Fruit fly (Drosophila melanogaster): ENCODE data around the gene CG14694.

The CG14694 gene

dm6 chr3R:10875515-10876434 is 16.2 kb upstream of the CG14694 start, which contains the start of gene Sodh2:
Gene Sodh2, plus strand, starts transcription at chr3R:10876384.
- TF ChIP-seq CG8478 (optimal IDR thresholded peaks at IDR 0.05) (no peak), CTCF (optimal IDR thresholded peaks at IDR 0.05) (no peak)

DNA sequence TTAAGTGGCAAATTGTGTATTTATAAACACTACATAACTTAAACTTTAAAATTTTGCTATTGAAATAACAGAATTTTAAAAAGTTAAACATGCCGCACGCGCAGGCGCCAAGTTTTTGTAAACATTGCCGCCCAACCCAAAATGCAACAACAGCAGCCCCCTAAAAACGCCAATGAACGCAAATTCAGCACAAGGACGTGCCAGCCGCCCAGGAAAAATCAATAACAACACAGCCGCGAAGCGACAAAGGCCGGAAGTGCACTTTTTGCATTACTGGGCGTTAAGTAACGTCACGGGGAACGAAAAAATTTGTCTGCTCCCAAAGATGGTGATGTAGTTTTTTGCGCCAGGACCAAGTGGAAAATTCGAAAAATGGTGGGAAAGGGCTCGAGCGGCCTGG is 13.2 kb upstream of the CG14694 start, which contains the start of gene CG4596:
Gene CG4596 (plus strand): TSS at position 219 of the 400 bp plus-strand sequence.
- TF ChIP-seq CTCF (optimal IDR thresholded peaks at IDR 0.05) = no peak
- no peak for TF ChIP-seq CG8478 (optimal IDR thresholded peaks at IDR 0.05)

- TF ChIP-seq CTCF (optimal IDR thresholded peaks at IDR 0.05) (no peak), CG8478 (optimal IDR thresholded peaks at IDR 0.05) (no peak)
Observed at dm6 chr3R:10872148-10872783, 12.7 kb upstream of the CG14694 start, which contains the start of gene Fdh. Gene Fdh, minus strand, starts transcription at chr3R:10872381.

- TF ChIP-seq CTCF (optimal IDR thresholded peaks at IDR 0.05) (no peak), CG8478 (optimal IDR thresholded peaks at IDR 0.05) (no peak)
Observed at dm6 chr3R:10870561-10870960, 10.9 kb upstream of the CG14694 start.

DNA sequence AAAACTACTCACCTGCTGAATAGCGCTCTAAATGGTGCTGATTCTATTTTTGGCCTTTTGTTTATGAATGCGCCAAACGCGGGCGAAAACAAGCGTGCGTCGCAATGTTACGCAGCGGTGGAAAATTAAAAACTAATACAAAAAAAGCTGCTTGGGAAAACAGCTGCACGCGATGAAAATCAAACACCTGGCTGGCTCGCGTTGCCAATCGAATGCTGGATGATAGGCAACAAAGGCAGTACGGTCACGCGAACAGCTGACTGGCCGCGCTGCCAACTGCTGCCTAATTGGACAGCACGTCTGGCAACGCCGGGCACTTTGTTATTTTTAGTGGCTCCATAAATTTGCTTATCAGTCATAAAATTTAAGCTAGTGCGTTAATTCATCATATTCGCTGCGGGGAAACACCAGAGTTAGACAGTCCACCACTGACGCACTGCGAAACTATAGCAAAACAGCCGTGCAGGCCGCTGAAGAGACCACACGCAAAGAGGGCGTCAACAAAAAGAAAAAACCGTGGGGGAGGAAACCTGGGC is 8.9 kb upstream of the CG14694 start, which contains the start of the genes SelR and Tsp86D:
Gene SelR (minus strand): TSS at position 216 of the 536 bp plus-strand sequence.
Gene Tsp86D (plus strand): TSS at position 282 of the 536 bp plus-strand sequence.
- TF ChIP-seq CTCF (optimal IDR thresholded peaks at IDR 0.05) (peak; percentile 42 to 44), CG8478 (optimal IDR thresholded peaks at IDR 0.05) (no peak)

DNA sequence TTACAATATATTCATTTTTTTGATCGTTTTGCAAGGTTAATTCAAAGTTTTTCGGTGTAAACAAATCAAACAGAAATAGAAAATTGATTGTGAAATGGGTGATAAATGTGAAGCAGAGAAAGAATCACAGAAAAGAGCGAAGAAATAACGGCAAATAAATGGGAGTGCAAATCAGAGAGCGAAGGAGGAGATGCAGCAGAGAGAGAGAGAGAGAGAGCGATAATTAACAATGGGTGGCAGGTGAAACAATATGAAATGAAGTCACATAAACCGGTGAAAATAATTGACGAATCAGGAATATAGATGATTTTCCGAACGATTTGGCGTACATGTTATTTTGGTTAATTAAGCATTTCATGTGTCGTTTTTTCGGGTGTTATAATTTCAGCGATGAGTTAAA is 4.3 kb upstream of the CG14694 start:
- no peak for TF ChIP-seq CTCF (optimal IDR thresholded peaks at IDR 0.05)
- TF ChIP-seq CG8478 (optimal IDR thresholded peaks at IDR 0.05) = no peak

DNA sequence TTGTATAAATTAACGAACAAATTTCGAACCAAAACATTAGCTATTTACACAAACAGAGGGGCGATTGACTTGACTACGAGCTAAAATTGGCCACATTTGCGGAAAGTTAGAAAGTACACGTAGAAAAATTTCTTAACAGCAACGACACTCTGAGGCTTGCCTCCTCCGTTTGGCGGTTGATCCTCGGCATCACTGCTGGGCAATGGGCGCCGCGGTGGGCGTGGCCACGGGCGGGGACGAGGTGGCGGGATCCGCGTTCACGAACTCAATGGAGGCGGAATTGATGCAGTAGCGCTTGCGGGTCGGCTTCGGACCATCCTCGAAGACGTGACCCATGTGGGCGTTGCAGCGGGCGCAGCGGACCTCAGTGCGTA is 3.8 kb upstream of the CG14694 start:
- TF ChIP-seq CG8478 (optimal IDR thresholded peaks at IDR 0.05) (no peak), CTCF (optimal IDR thresholded peaks at IDR 0.05) (no peak)

- TF ChIP-seq CG8478 (optimal IDR thresholded peaks at IDR 0.05) = no peak
- TF ChIP-seq CTCF (optimal IDR thresholded peaks at IDR 0.05) = no peak
Observed at dm6 chr3R:10862773-10863445, 3.3 kb upstream of the CG14694 start, which contains the start of gene CG6574. Gene CG6574, minus strand, starts transcription at chr3R:10862988.

- TF ChIP-seq CTCF (optimal IDR thresholded peaks at IDR 0.05) = no peak
- no peak for TF ChIP-seq CG8478 (optimal IDR thresholded peaks at IDR 0.05)
Observed at dm6 chr3R:10856618-10857017, 3.0 kb downstream of the CG14694 start, which contains the start of gene CG4570. Gene CG4570, plus strand, starts transcription at chr3R:10856807.

DNA sequence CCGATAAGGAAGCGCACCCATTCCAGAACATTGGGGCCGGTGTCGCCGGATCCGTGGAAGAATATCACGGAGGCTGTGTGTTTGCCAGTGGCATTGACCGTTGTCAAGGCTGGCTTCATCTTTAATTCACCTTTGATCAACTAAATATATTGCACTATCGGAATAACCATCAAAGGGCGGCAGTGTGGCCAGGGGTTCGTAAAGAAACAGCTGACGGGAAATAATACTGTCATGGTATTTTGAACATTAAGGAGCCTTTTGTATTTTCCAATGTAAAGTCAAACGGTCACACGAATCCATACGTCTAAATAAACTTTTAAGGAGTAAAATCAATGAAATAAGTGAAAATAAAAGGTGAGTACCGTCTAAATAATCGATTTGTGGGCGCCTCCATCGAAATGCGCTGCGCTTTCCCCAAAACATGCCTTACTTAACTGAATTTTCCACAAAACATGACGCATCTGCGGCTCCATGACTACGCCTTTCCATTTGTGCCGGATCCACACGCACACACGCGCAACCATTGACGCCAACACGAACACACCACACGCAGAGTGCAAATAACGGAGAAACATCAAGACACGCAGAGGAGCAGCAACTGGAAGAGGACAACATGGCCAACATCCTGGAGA is 5.3 kb downstream of the CG14694 start, which contains the start of the genes CG6567 and CG4511:
Gene CG6567 (minus strand): TSS at position 209 of the 632 bp plus-strand sequence.
Gene CG4511 (plus strand): TSS at position 259 of the 632 bp plus-strand sequence.
- TF ChIP-seq CTCF (optimal IDR thresholded peaks at IDR 0.05) = no peak
- no peak for TF ChIP-seq CG8478 (optimal IDR thresholded peaks at IDR 0.05)

- no peak for TF ChIP-seq CG8478 (optimal IDR thresholded peaks at IDR 0.05)
- no peak for TF ChIP-seq CTCF (optimal IDR thresholded peaks at IDR 0.05)
Observed at dm6 chr3R:10852232-10852774, 7.3 kb downstream of the CG14694 start, which contains the start of gene CG4565. Gene CG4565, plus strand, starts transcription at chr3R:10852724.

DNA sequence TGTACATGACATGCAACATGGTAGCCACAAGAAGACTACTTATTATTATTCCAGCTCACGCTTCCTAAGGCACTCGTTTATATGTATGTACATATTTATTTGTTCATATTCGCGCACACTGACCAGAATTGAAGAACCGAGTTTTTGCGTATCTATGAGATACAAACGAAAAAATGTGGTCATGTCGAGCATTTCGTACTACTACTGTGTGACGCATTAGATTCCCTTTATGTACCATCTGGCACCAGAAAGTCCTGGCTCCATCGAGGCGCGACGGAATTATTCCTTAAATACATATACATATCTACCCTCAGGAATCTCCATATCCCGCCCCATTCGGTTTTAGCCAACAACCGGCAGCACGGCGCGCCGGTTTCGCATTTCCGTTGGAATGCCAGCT is 9.0 kb downstream of the CG14694 start:
- no peak for TF ChIP-seq CTCF (optimal IDR thresholded peaks at IDR 0.05)
- no peak for TF ChIP-seq CG8478 (optimal IDR thresholded peaks at IDR 0.05)

DNA sequence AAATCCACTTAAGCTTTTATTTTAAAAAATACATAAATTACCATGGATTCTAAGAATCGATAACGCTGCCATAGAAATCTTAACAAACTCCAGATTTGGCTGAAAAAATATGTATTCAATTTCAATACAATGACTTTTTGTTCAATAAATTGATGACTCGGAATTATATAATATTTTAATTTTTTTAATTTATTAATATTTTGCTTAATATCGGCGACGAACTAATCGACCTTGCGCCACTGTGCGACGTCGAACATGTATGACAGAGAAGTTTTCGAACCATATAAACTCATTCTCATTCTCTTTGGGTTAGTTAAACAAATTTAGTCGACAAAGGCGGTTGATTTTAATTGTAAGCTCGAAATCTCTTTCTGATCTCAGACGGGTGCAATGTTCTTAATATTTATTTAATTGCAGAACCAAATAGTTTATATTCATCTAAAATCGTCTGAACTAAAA is 10.1 kb downstream of the CG14694 start, which contains the start of gene CG42394:
Gene CG42394 (plus strand): TSS at position 311 of the 459 bp plus-strand sequence.
- TF ChIP-seq CG8478 (optimal IDR thresholded peaks at IDR 0.05) (no peak), CTCF (optimal IDR thresholded peaks at IDR 0.05) (no peak)

Measured in S2 (cell line).